Worm (Caenorhabditis elegans): ENCODE data around the gene ZK721.4.

Gene ZK721.4

DNA sequence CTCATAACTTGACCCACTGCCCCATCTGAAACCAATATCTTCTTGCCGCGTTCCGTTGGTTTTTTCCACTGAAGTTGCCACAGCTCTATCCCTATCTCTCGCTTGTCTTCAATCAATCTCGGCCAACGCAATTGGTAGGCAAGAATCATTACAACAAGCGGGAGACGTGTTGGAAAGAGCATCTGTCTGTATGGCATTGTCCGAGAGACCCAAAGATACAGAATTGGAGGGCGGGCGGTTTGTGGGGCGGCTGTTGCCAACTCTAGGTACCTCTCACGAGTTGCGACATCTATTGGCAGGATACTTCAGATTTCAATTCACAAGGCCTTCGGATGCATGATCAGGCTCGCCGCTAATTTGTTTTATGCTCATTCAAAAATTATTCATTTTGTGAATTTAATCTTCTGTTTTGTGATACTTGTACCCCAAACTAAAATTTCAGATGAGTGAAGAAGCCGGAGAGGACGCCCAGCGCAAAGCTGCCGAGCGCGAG is 10.4 kb downstream of the ZK721.4 start, which contains the start of gene unc-27:
TSS of gene unc-27 (plus strand) at position 443 of the 493 bp plus-strand sequence.
- peak; percentile 13 for TF ChIP-seq syd-9 (tag; optimal IDR thresholded peaks at IDR 0.05)
- TF ChIP-seq hlh-8 (tag; optimal IDR thresholded peaks at IDR 0.05), result no peak
- no peak for TF ChIP-seq hlh-30 (tag; optimal IDR thresholded peaks at IDR 0.05; ENCODE audit: insufficient read depth)
- TF ChIP-seq mec-3 (tag; optimal IDR thresholded peaks at IDR 0.05; ENCODE audit: borderline replicate concordance), result no peak
- TF ChIP-seq F13H6.1 (tag; optimal IDR thresholded peaks at IDR 0.05), result no peak
- no peak for TF ChIP-seq unc-42 (tag; optimal IDR thresholded peaks at IDR 0.05)
- no peak for TF ChIP-seq ttx-3 (tag; optimal IDR thresholded peaks at IDR 0.05)
- TF ChIP-seq tbx-7 (tag; optimal IDR thresholded peaks at IDR 0.05), result no peak
- no peak for TF ChIP-seq ceh-31 (tag; optimal IDR thresholded peaks at IDR 0.05)
- TF ChIP-seq ztf-16 (tag; optimal IDR thresholded peaks at IDR 0.05), result no peak
- TF ChIP-seq elt-4 (tag; optimal IDR thresholded peaks at IDR 0.05), result no peak
- TF ChIP-seq nfya-1 (tag; optimal IDR thresholded peaks at IDR 0.05), result peak; percentile 40
- no peak for TF ChIP-seq K02D7.2 (tag; optimal IDR thresholded peaks at IDR 0.05)
- TF ChIP-seq ceh-19 (GFP tag; optimal IDR thresholded peaks at IDR 0.05), result no peak
- TF ChIP-seq unc-86 (tag; optimal IDR thresholded peaks at IDR 0.05), result no peak
- no peak for TF ChIP-seq ceh-34 (tag; optimal IDR thresholded peaks at IDR 0.05)
- TF ChIP-seq unc-55 (GFP tag; optimal IDR thresholded peaks at IDR 0.05), result peak; percentile 71
- TF ChIP-seq C08G9.2 (tag; optimal IDR thresholded peaks at IDR 0.05), result no peak
- no peak for TF ChIP-seq pat-9 (tag; optimal IDR thresholded peaks at IDR 0.05)
- no peak for TF ChIP-seq lim-6 (tag; optimal IDR thresholded peaks at IDR 0.05)
- TF ChIP-seq sox-2 (GFP tag; IDR thresholded peaks at IDR 0.05), result no peak
- no peak for TF ChIP-seq Y22D7AL.16 (tag; optimal IDR thresholded peaks at IDR 0.05)
- no peak for TF ChIP-seq fax-1 (tag; optimal IDR thresholded peaks at IDR 0.05)
- TF ChIP-seq T23F11.4 (GFP tag; optimal IDR thresholded peaks at IDR 0.05), result no peak
- TF ChIP-seq pag-3 (tag; optimal IDR thresholded peaks at IDR 0.05; ENCODE audit: borderline replicate concordance), result no peak
- TF ChIP-seq dve-1 (tag; optimal IDR thresholded peaks at IDR 0.05), result no peak
- TF ChIP-seq rnt-1 (tag; optimal IDR thresholded peaks at IDR 0.05), result peak; percentile 75
- TF ChIP-seq lin-11 (tag; optimal IDR thresholded peaks at IDR 0.05), result no peak
- TF ChIP-seq gmeb-2 (tag; optimal IDR thresholded peaks at IDR 0.05), result no peak
- TF ChIP-seq dmd-4 (tag; optimal IDR thresholded peaks at IDR 0.05; ENCODE audit: borderline replicate concordance), result no peak
- TF ChIP-seq ahr-1 (tag; optimal IDR thresholded peaks at IDR 0.05), result no peak
- no peak for TF ChIP-seq nhr-11 (tag; optimal IDR thresholded peaks at IDR 0.05)
- no peak for TF ChIP-seq ceh-45 (GFP tag; IDR thresholded peaks at IDR 0.05)
- peak; percentile 72 for TF ChIP-seq ceh-18 (tag; optimal IDR thresholded peaks at IDR 0.05)
- TF ChIP-seq pqm-1 (tag; optimal IDR thresholded peaks at IDR 0.05), result no peak
- no peak for TF ChIP-seq fkh-6 (tag; optimal IDR thresholded peaks at IDR 0.05)
- TF ChIP-seq pros-1 (tag; optimal IDR thresholded peaks at IDR 0.05), result no peak
- no peak for TF ChIP-seq ceh-14 (tag; optimal IDR thresholded peaks at IDR 0.05)
- no peak for TF ChIP-seq hlh-6 (tag; optimal IDR thresholded peaks at IDR 0.05)
- TF ChIP-seq npax-4 (tag; optimal IDR thresholded peaks at IDR 0.05), result no peak

DNA sequence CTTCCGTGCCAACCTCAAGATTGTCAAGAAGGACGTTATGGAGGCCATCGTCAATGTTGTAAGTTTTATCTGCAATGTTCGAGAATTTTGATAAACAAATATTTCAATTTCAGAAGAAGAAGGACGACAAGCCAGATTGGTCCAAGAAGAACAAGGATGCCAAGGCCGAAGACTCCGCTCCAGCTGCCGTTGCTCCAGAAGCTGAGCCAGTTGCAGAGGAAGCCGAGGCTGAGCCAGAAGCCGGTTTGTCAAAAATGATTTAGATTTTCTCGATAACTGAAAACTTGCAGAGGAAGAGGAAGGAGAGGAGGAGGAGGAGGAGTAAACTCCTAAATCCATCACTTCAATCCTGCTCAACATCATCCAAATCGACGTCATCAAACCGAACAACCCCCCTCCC is 11.4 kb downstream of the ZK721.4 start:
- no peak for TF ChIP-seq lin-11 (tag; optimal IDR thresholded peaks at IDR 0.05)

DNA sequence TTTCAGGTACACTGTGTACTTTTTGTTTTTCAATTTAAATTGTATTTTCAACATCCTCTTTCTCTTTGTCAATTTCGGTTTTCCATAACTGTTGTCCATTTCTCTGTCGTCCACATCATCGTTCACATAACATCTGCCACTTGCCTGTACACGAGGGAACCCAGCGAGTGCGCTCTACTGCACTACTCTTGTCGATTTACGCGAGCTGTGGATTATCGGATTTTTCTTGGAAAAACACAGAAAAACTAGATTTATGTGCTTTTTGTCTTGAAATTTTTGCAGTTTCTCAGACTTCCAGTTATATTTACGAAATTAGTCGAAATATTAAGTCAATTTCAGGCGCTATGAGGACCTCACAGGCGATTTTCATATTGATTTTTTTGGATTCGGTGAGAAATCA is 13.2 kb downstream of the ZK721.4 start, which contains the start of gene chup-1:
TSS of gene chup-1 (plus strand) at position 340 of the 400 bp plus-strand sequence.
- TF ChIP-seq lin-11 (tag; optimal IDR thresholded peaks at IDR 0.05) (no peak), ref-2 (tag; optimal IDR thresholded peaks at IDR 0.05) (no peak), nfya-1 (tag; optimal IDR thresholded peaks at IDR 0.05) (peak; percentile 4), ceh-48 (tag; optimal IDR thresholded peaks at IDR 0.05) (peak; percentile 22)
